Fruit fly (Drosophila melanogaster): ENCODE results near the gene Ets21C.
A peak's percentile ranks its signal among the peaks of the same experiment; 100 is the strongest.

Gene Ets21C

dm6 chr2L:591511-591910, 38.8 kb upstream of the Ets21C start:
- TF ChIP-seq gl (tag; optimal IDR thresholded peaks at IDR 0.05) (no peak), CG34367 (tag; optimal IDR thresholded peaks at IDR 0.05) (no peak), D1 (tag; optimal IDR thresholded peaks at IDR 0.05) (no peak), CG14655 (GFP tag; optimal IDR thresholded peaks at IDR 0.05) (no peak), CG12605 (GFP tag; IDR thresholded peaks at IDR 0.05) (no peak), CG10348 (GFP tag; IDR thresholded peaks at IDR 0.05) (no peak), rn (GFP tag; IDR thresholded peaks at IDR 0.05) (no peak)

DNA sequence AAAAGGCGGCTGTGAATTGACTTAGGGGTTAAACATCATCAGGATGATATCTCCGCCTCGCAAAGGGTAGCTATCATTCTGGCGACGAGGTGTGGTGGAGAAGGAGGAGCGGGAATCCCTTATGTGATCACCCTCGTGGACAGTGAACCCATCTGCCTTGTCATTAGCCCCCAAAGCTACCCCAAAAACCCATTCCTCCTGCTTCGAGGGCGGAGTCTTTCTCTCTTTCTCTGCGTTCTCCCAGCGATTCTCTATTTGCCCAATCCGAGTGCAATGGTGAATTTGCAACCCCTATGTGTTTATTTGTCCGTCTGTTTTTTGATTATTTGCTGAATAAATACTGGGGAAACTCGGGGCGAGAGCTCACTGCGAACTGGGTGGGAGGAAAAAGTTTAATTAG, 32.5 kb upstream of the Ets21C start:
- TF ChIP-seq CG9948 (tag; optimal IDR thresholded peaks at IDR 0.05) (no peak), CG13204 (GFP tag; optimal IDR thresholded peaks at IDR 0.05) (no peak), Pif1A (GFP tag; optimal IDR thresholded peaks at IDR 0.05) (no peak), CG15710 (tag; optimal IDR thresholded peaks at IDR 0.05) (no peak), D1 (tag; optimal IDR thresholded peaks at IDR 0.05) (no peak), CG4496 (GFP tag; IDR thresholded peaks at IDR 0.05) (no peak), rn (GFP tag; IDR thresholded peaks at IDR 0.05) (no peak), CG10348 (GFP tag; IDR thresholded peaks at IDR 0.05) (no peak), CG34367 (tag; optimal IDR thresholded peaks at IDR 0.05) (no peak), CG17806 (tag; optimal IDR thresholded peaks at IDR 0.05) (no peak), CG8159 (tag; optimal IDR thresholded peaks at IDR 0.05) (no peak), Snoo (tag; optimal IDR thresholded peaks at IDR 0.05) (no peak), Pif1B (GFP tag; optimal IDR thresholded peaks at IDR 0.05) (no peak), gl (tag; optimal IDR thresholded peaks at IDR 0.05) (no peak), CG8301 (tag; optimal IDR thresholded peaks at IDR 0.05) (no peak), CG32121 (GFP tag; IDR thresholded peaks at IDR 0.05) (no peak), CG14655 (GFP tag; optimal IDR thresholded peaks at IDR 0.05) (no peak), fd96Ca (GFP tag; IDR thresholded peaks at IDR 0.05) (no peak), EcR (GFP tag; optimal IDR thresholded peaks at IDR 0.05) (no peak)

dm6 chr2L:577186-577585, 24.5 kb upstream of the Ets21C start, which contains the start of gene Pph13:
Pph13 (plus strand) TSS chr2L:577486.
- no peak for TF ChIP-seq D1 (tag; optimal IDR thresholded peaks at IDR 0.05)
- no peak for TF ChIP-seq Snoo (tag; optimal IDR thresholded peaks at IDR 0.05)
- TF ChIP-seq CG8159 (tag; optimal IDR thresholded peaks at IDR 0.05) = no peak
- TF ChIP-seq CG13204 (GFP tag; optimal IDR thresholded peaks at IDR 0.05) = no peak
- TF ChIP-seq Pif1B (GFP tag; optimal IDR thresholded peaks at IDR 0.05) = no peak
- no peak for TF ChIP-seq CG34367 (tag; optimal IDR thresholded peaks at IDR 0.05)
- no peak for TF ChIP-seq CG17806 (tag; optimal IDR thresholded peaks at IDR 0.05)
- no peak for TF ChIP-seq CG15710 (tag; optimal IDR thresholded peaks at IDR 0.05)
- no peak for TF ChIP-seq CG8301 (tag; optimal IDR thresholded peaks at IDR 0.05)
- TF ChIP-seq CG9948 (tag; optimal IDR thresholded peaks at IDR 0.05) = no peak
- no peak for TF ChIP-seq CG14655 (GFP tag; optimal IDR thresholded peaks at IDR 0.05)
- no peak for TF ChIP-seq CG4496 (GFP tag; IDR thresholded peaks at IDR 0.05)
- TF ChIP-seq Ets98B (GFP tag; IDR thresholded peaks at IDR 0.05) = no peak
- no peak for TF ChIP-seq CG12605 (GFP tag; IDR thresholded peaks at IDR 0.05)

DNA sequence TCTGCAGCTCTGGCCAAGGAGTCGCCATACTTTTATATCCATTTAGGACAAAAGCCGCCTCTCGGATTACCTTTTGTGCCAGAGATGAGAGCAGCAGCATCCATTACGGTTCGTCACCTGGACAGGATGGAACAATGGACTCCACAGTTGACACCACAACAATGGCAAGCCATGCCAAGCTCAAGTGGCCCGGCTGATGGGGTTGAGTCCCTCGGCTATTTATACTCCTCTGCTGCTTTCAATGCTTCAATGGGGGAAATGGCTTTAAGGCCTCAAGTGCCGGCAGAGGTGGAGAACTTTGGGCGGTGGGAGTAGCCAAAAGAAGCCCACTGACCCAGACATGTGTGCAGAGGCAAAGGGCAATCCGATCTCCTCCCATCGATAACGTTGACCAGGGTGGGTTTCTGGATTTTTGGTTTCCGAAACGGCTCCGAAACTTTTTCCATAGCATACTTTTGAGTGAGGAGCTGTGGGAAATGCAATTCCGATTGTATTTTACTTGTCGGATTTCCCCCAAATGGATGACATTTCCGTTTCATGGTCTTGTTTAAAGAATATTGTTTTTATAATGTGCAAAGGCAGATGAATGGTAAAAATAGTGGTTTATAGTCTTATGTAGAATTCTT, 23.9 kb upstream of the Ets21C start, which contains the start of gene Ptth:
Gene Ptth, minus strand, starts transcription at position 338 of the 626 bp plus-strand sequence.
- no peak for TF ChIP-seq CG8301 (tag; optimal IDR thresholded peaks at IDR 0.05)
- 0 out of 3 replicates have a peak, but pooled peaks have one; percentile 16 for TF ChIP-seq CG4496 (GFP tag; IDR thresholded peaks at IDR 0.05)
- TF ChIP-seq CG9948 (tag; optimal IDR thresholded peaks at IDR 0.05) = no peak

- TF ChIP-seq CG12605 (GFP tag; IDR thresholded peaks at IDR 0.05) = peak; percentile 66
- TF ChIP-seq CG15710 (tag; optimal IDR thresholded peaks at IDR 0.05) = peak; percentile 74
- TF ChIP-seq Pif1B (GFP tag; optimal IDR thresholded peaks at IDR 0.05) = no peak
- peak; percentile 73 for TF ChIP-seq CG8159 (tag; optimal IDR thresholded peaks at IDR 0.05)
- TF ChIP-seq CG9948 (tag; optimal IDR thresholded peaks at IDR 0.05) = peak; percentile 57
- TF ChIP-seq Ets98B (GFP tag; IDR thresholded peaks at IDR 0.05) = peak; percentile 54
- TF ChIP-seq fd96Ca (GFP tag; IDR thresholded peaks at IDR 0.05) = peak; percentile 72
- TF ChIP-seq Pif1A (GFP tag; optimal IDR thresholded peaks at IDR 0.05) = no peak
- TF ChIP-seq CG34367 (tag; optimal IDR thresholded peaks at IDR 0.05) = peak; percentile 39
- peak; percentile 79 for TF ChIP-seq Snoo (tag; optimal IDR thresholded peaks at IDR 0.05)
- TF ChIP-seq CG4496 (GFP tag; IDR thresholded peaks at IDR 0.05) = peak; percentile 76; the same call in 2 of the 3 replicates
- TF ChIP-seq D1 (tag; optimal IDR thresholded peaks at IDR 0.05) = no peak
- TF ChIP-seq CG8301 (tag; optimal IDR thresholded peaks at IDR 0.05) = no peak
- TF ChIP-seq EcR (GFP tag; optimal IDR thresholded peaks at IDR 0.05) = no peak
- TF ChIP-seq CG17806 (tag; optimal IDR thresholded peaks at IDR 0.05) = peak; percentile 51
- TF ChIP-seq rn (GFP tag; IDR thresholded peaks at IDR 0.05) = peak; percentile 37
- no peak for TF ChIP-seq CG14655 (GFP tag; optimal IDR thresholded peaks at IDR 0.05)
- TF ChIP-seq CG13204 (GFP tag; optimal IDR thresholded peaks at IDR 0.05) = no peak
- peak; percentile 65 for TF ChIP-seq CG32121 (GFP tag; IDR thresholded peaks at IDR 0.05)
- no peak for TF ChIP-seq CG10348 (GFP tag; IDR thresholded peaks at IDR 0.05)
- peak; percentile 8 for TF ChIP-seq gl (tag; optimal IDR thresholded peaks at IDR 0.05)
These were observed 21.5 kb upstream of the Ets21C start, which contains the start of the genes Ipk2 and cold for dm6 chr2L:574226-574625. Ipk2 (minus strand) TSS chr2L:574264. cold (plus strand) TSS chr2L:574291.

DNA sequence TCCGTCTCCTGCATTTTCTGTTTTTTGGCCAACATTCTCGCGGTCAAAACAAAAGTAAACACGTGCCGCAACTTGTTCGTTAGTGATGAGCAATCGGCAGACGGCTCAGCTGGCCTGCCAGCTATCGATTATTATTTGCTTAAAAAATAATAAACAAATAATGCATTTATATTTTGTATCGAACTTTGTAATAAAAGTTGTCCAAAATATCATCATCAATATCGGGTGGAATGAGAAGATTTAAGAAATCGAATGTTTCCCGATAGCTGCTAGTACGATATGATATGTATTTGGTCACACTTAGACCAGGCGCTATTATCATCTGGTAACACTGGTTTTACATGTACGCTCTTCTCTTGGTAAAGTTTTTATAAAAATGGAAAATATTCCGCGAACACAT, 15.3 kb upstream of the Ets21C start, which contains the start of the genes Nle and Sf3b1:
Gene Nle, minus strand, starts transcription at position 92 of the 400 bp plus-strand sequence.
Gene Sf3b1, plus strand, starts transcription at position 311 of the 400 bp plus-strand sequence.
- peak; percentile 7 for TF ChIP-seq CG17806 (tag; optimal IDR thresholded peaks at IDR 0.05)
- no peak for TF ChIP-seq CG8159 (tag; optimal IDR thresholded peaks at IDR 0.05)
- peak; percentile 34 for TF ChIP-seq CG15710 (tag; optimal IDR thresholded peaks at IDR 0.05)
- TF ChIP-seq fd96Ca (GFP tag; IDR thresholded peaks at IDR 0.05) = no peak

Data from whole organism, pupa.